Worm (Caenorhabditis elegans) whole organism, late embryonic: ENCODE results near the gene C09G9.1.

Experiments
- C08G9.2 ChIP-seq: sonication (generic microtip); optimal IDR thresholded peaks from 2 replicates; lab custom pipeline; 2016; ENCODE audit warnings: mild to moderate bottlenecking, missing genetic modification characterization, moderate library complexity, missing compliant biosample characterization
- C38D4.7 ChIP-seq: fragments of 200-800 bp; sonication (Bioruptor generic); optimal IDR thresholded peaks from 2 replicates; lab custom pipeline; 2018; ENCODE audit warnings: mild to moderate bottlenecking, missing genetic modification characterization, moderate library complexity, missing compliant biosample characterization
- K02D7.2 ChIP-seq: sonication (generic microtip); optimal IDR thresholded peaks from 2 replicates; lab custom pipeline; 2017; ENCODE audit warnings: mild to moderate bottlenecking, missing genetic modification characterization, missing compliant biosample characterization
- T23F11.4 ChIP-seq: fragments of 200-800 bp; sonication (Bioruptor generic); optimal IDR thresholded peaks from 2 replicates; lab custom pipeline; 2018; ENCODE audit warnings: mild to moderate bottlenecking, missing genetic modification characterization, missing compliant biosample characterization
- Y22D7AL.16 ChIP-seq: sonication (generic microtip); optimal IDR thresholded peaks from 2 replicates; lab custom pipeline; 2016; ENCODE audit warnings: missing genetic modification characterization, missing compliant biosample characterization
- ahr-1 ChIP-seq: sonication (generic microtip); optimal IDR thresholded peaks from 2 replicates; lab custom pipeline; 2016; ENCODE audit warnings: missing genetic modification characterization, missing compliant biosample characterization
- ama-1 ChIP-seq: fragments of 150-350 bp; optimal IDR thresholded peaks from 2 replicates; lab custom pipeline; 2014
- ceh-19 ChIP-seq: fragments of 200-800 bp; sonication (Bioruptor generic); optimal IDR thresholded peaks from 2 replicates; lab custom pipeline; 2018; ENCODE audit warnings: mild to moderate bottlenecking, missing genetic modification characterization, missing compliant biosample characterization
- ceh-22 ChIP-seq: sonication (generic microtip); optimal IDR thresholded peaks from 2 replicates; lab custom pipeline; 2017; ENCODE audit warnings: missing biosample characterization, missing genetic modification characterization
- ceh-6 ChIP-seq: fragments of 200-800 bp; sonication (Bioruptor generic); optimal IDR thresholded peaks from 2 replicates; lab custom pipeline; 2018; ENCODE audit warnings: mild to moderate bottlenecking, missing genetic modification characterization, missing compliant biosample characterization
- che-1 ChIP-seq: sonication (generic microtip); optimal IDR thresholded peaks from 2 replicates; lab custom pipeline; 2016; ENCODE audit warnings: mild to moderate bottlenecking, missing genetic modification characterization, missing compliant biosample characterization
- dmd-4 ChIP-seq: sonication (generic microtip); optimal IDR thresholded peaks from 2 replicates; lab custom pipeline; 2016; ENCODE audit warnings: borderline replicate concordance, missing genetic modification characterization, missing compliant biosample characterization
- elt-2 ChIP-seq: sonication (generic microtip); optimal IDR thresholded peaks from 2 replicates; lab custom pipeline; 2016; ENCODE audit warnings: missing genetic modification reagents, missing genetic modification characterization, missing compliant biosample characterization
- elt-4 ChIP-seq: sonication (generic microtip); optimal IDR thresholded peaks from 2 replicates; lab custom pipeline; 2016; ENCODE audit warnings: missing genetic modification characterization, missing compliant biosample characterization
- ets-4 ChIP-seq: sonication (generic microtip); optimal IDR thresholded peaks from 2 replicates; lab custom pipeline; 2016; ENCODE audit warnings: missing genetic modification characterization, missing compliant biosample characterization
- fax-1 ChIP-seq: sonication (generic microtip); optimal IDR thresholded peaks from 2 replicates; lab custom pipeline; 2016; ENCODE audit warnings: missing genotype, missing genetic modification characterization, missing compliant biosample characterization
- fkh-10 ChIP-seq: fragments of 150-350 bp; optimal IDR thresholded peaks from 2 replicates; lab custom pipeline; 2014; ENCODE audit warnings: missing biosample characterization, missing genetic modification reagents, missing genetic modification characterization
- fkh-6 ChIP-seq: sonication (generic microtip); optimal IDR thresholded peaks from 2 replicates; lab custom pipeline; 2016; ENCODE audit warnings: missing genetic modification characterization, missing compliant biosample characterization
- gmeb-2 ChIP-seq: sonication (generic microtip); optimal IDR thresholded peaks from 2 replicates; lab custom pipeline; 2016; ENCODE audit warnings: missing genetic modification characterization, inconsistent platforms, missing compliant biosample characterization
- hlh-30 ChIP-seq: sonication (generic microtip); optimal IDR thresholded peaks from 2 replicates; lab custom pipeline; 2017; ENCODE audit warnings: antibody characterized with exemption, missing genetic modification characterization, missing compliant biosample characterization; ENCODE audit not compliant: insufficient read depth
- hlh-6 ChIP-seq: sonication (generic microtip); optimal IDR thresholded peaks from 2 replicates; lab custom pipeline; 2016; ENCODE audit warnings: missing genotype, missing genetic modification characterization, missing compliant biosample characterization
- lim-6 ChIP-seq: sonication (generic microtip); optimal IDR thresholded peaks from 2 replicates; lab custom pipeline; 2016; ENCODE audit warnings: missing genetic modification characterization, missing compliant biosample characterization
- lin-11 ChIP-seq: fragments of 200-800 bp; sonication (Bioruptor generic); optimal IDR thresholded peaks from 2 replicates; lab custom pipeline; 2018; ENCODE audit warnings: mild to moderate bottlenecking, missing genetic modification characterization, missing compliant biosample characterization
- nfya-1 ChIP-seq: sonication (generic microtip); optimal IDR thresholded peaks from 2 replicates; lab custom pipeline; 2017; ENCODE audit warnings: missing genetic modification characterization, mild to moderate bottlenecking, missing compliant biosample characterization, antibody characterized with exemption, moderate library complexity
- odd-2 ChIP-seq: sonication (generic microtip); optimal IDR thresholded peaks from 2 replicates; lab custom pipeline; 2017; ENCODE audit warnings: antibody characterized with exemption, mild to moderate bottlenecking, missing genetic modification characterization, missing compliant biosample characterization
- pag-3 ChIP-seq: sonication (generic microtip); optimal IDR thresholded peaks from 2 replicates; lab custom pipeline; 2016; ENCODE audit warnings: missing compliant biosample characterization, missing genetic modification characterization, borderline replicate concordance
- pha-2 ChIP-seq: sonication (generic microtip); optimal IDR thresholded peaks from 2 replicates; lab custom pipeline; 2017; ENCODE audit warnings: mild to moderate bottlenecking, missing genetic modification characterization, missing compliant biosample characterization
- pros-1 ChIP-seq: fragments of 150-350 bp; optimal IDR thresholded peaks from 2 replicates; lab custom pipeline; 2014; ENCODE audit warnings: missing biosample characterization, missing genetic modification reagents, missing genetic modification characterization
- ref-2 ChIP-seq: sonication (generic microtip); optimal IDR thresholded peaks from 2 replicates; lab custom pipeline; 2016; ENCODE audit warnings: missing genetic modification characterization, missing compliant biosample characterization
- sdc-2 ChIP-seq: sonication (generic microtip); optimal IDR thresholded peaks from 2 replicates; lab custom pipeline; 2016; ENCODE audit warnings: missing genotype, missing genetic modification characterization, missing compliant biosample characterization
- sox-4 ChIP-seq: sonication (generic microtip); optimal IDR thresholded peaks from 2 replicates; lab custom pipeline; 2017; ENCODE audit warnings: mild to moderate bottlenecking, missing genetic modification characterization, inconsistent platforms, missing compliant biosample characterization
- syd-9 ChIP-seq: sonication (generic microtip); optimal IDR thresholded peaks from 2 replicates; lab custom pipeline; 2016; ENCODE audit warnings: mild to moderate bottlenecking, missing genetic modification characterization, moderate library complexity, missing compliant biosample characterization
- tbx-7 ChIP-seq: sonication (generic microtip); optimal IDR thresholded peaks from 2 replicates; lab custom pipeline; 2016; ENCODE audit warnings: missing genotype, missing genetic modification characterization, missing compliant biosample characterization
- ttx-3 ChIP-seq: sonication (generic microtip); optimal IDR thresholded peaks from 2 replicates; lab custom pipeline; 2016; ENCODE audit warnings: missing genetic modification reagents, missing genetic modification characterization, missing compliant biosample characterization
- unc-3 ChIP-seq, 2 experiments: fragments of 200-800 bp in 1 of 2; sonication (Bioruptor generic) in 1 of 2; sonication (generic microtip) in 1 of 2; conservative IDR thresholded peaks in 1 of 2; optimal IDR thresholded peaks in 1 of 2; 2 replicates each; pipeline versions ENCODE4 v1.3.6 to Lab custom; 2016 to 2022; ENCODE audit warnings: missing compliant biosample characterization in 2 of 2, missing genetic modification characterization in 2 of 2, missing genetic modification reagents in 1 of 2
- unc-42 ChIP-seq: sonication (generic microtip); optimal IDR thresholded peaks from 2 replicates; lab custom pipeline; 2016; ENCODE audit warnings: missing genotype, missing genetic modification characterization, missing compliant biosample characterization
- unc-55 ChIP-seq: sonication (generic microtip); optimal IDR thresholded peaks from 2 replicates; lab custom pipeline; 2017; ENCODE audit warnings: missing biosample characterization, missing genetic modification reagents, missing genetic modification characterization
- unc-86 ChIP-seq: sonication (generic microtip); optimal IDR thresholded peaks from 2 replicates; lab custom pipeline; 2016; ENCODE audit warnings: missing genetic modification characterization, missing compliant biosample characterization
- zip-5 ChIP-seq: sonication (generic microtip); optimal IDR thresholded peaks from 2 replicates; lab custom pipeline; 2016; ENCODE audit warnings: missing genetic modification characterization, missing compliant biosample characterization

C09G9.1 gene

DNA sequence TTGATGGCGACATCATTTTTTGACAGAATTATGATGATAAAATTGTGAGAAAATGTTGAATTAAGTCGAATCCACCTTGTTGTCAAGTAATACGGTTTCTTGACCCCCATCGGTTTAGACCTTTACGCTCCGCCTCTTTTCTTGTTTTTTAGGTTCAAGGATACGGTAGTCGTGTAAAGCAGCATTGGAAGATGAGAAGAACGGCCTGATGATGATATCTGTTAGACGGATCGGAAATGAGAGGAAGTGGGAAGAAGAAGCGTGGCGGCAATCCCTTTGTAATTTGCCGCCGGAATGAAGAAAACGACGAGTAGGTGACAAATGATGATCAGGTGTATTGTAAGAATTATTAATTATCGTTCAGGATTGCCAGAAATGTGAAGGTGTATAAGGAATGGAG, 14.5 kb upstream of the C09G9.1 start, which contains the start of gene npax-4:
npax-4 (minus strand) TSS at position 101 of the 400 bp plus-strand sequence.
- no peak for TF ChIP-seq che-1 (tag; lab: Kevin White, UChicago)
- TF ChIP-seq C08G9.2 (tag; lab: Kevin White, UChicago): no peak
- no peak for TF ChIP-seq unc-86 (tag; lab: Kevin White, UChicago)
- TF ChIP-seq Y22D7AL.16 (tag; lab: Kevin White, UChicago): no peak
- no peak for TF ChIP-seq nfya-1 (tag; lab: Kevin White, UChicago)
- no peak for TF ChIP-seq gmeb-2 (tag; lab: Kevin White, UChicago)
- no peak for TF ChIP-seq ama-1 (lab: Kevin White, UChicago)
- no peak for TF ChIP-seq tbx-7 (tag; lab: Kevin White, UChicago)
- TF ChIP-seq, all 69 proteins: peak for 0

DNA sequence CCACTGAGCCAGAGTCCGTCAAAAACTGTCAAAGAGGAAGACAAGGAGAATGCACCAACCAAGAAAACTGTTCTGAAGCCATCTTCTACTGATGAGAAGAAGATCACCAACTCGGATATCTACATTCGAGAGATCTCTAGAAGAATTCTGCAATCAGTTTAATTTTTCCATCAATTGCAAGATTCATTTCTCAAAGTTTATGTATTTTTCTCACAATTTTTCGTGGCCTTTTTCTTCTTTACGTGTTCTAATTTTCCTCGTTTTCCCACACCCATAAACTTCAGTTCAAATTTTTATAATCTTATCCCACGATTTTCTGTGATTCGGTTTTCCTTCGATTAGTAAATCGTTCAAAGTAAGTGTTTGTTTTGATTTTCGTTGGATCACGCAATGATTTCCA, 8.6 kb upstream of the C09G9.1 start, which contains the start of gene hdl-2:
hdl-2 (plus strand) TSS at position 301 of the 400 bp plus-strand sequence.
- TF ChIP-seq dmd-4 (no peak), ttx-3 (no peak), elt-2 (no peak), pros-1 (tag; lab: Kevin White, UChicago) (no peak), elt-4 (tag; lab: Kevin White, UChicago) (no peak), odd-2 (tag; lab: Kevin White, UChicago) (no peak), gmeb-2 (tag; lab: Kevin White, UChicago) (no peak), ceh-22 (no peak), pha-2 (tag; lab: Kevin White, UChicago) (no peak), C38D4.7 (GFP tag; lab: Kevin White, UChicago) (no peak), ets-4 (tag; lab: Kevin White, UChicago) (no peak), ceh-19 (GFP tag; lab: Kevin White, UChicago) (no peak), ceh-6 (GFP tag; lab: Kevin White, UChicago) (no peak), syd-9 (tag; lab: Kevin White, UChicago) (no peak), fax-1 (no peak), C08G9.2 (tag; lab: Kevin White, UChicago) (no peak), tbx-7 (tag; lab: Kevin White, UChicago) (no peak)

- no peak for TF ChIP-seq K02D7.2
- no peak for TF ChIP-seq pha-2 (tag; lab: Kevin White, UChicago)
- no peak for TF ChIP-seq fkh-6 (tag; lab: Kevin White, UChicago)
- TF ChIP-seq pros-1 (tag; lab: Kevin White, UChicago): no peak
- no peak for TF ChIP-seq ttx-3
- no peak for TF ChIP-seq T23F11.4
Measured at ce11 chrIV:8872958-8873357, 7.7 kb upstream of the C09G9.1 start, which contains the start of gene C09G9.3. Gene C09G9.3, minus strand, starts transcription at chrIV:8873058.

DNA sequence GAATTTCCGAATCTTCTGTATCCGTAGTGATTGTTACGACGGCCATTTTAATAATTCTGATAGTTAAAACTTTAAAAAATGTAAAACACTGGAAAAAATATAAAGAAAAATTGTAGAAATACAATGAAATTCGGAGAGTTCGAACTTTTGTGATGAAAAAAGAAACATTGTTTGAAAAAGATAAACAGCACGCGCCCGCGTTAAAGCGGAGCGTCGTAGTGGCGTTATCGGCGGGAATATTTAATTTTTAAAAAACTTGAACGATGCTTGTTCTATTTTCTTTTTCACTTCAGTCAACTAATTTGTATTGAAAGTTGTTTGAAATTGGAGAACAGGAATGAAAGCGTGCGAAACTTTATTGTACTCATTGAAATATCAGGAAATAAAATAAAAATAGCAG, 4.3 kb upstream of the C09G9.1 start, which contains the start of gene npp-23:
npp-23 (minus strand) TSS at position 56 of the 400 bp plus-strand sequence.
- TF ChIP-seq elt-2: peak; percentile 7
- TF ChIP-seq gmeb-2 (tag; lab: Kevin White, UChicago): no peak
- TF ChIP-seq hlh-30 (tag; lab: Kevin White, UChicago): no peak
- peak; percentile 13 for TF ChIP-seq nfya-1 (tag; lab: Kevin White, UChicago)

DNA sequence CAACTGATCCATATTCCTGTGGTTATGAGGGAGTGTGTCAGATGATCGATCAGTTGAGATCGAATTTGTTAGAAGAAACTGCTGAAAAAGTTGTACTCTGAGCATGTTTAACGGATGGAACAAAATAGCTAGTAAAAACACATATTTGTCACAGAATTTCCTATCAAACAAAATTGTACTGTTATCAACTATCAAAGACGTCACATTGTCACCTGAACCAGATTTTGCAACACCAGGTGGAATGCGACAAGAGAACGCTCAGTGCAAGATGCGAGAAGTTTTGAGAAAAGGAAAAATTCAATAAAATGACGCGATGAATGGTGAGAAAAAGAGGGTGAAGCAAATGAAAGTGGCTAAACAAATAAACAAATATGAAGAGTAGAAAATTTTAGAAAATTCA, 2.3 kb upstream of the C09G9.1 start:
- TF ChIP-seq Y22D7AL.16 (tag; lab: Kevin White, UChicago) (no peak), unc-42 (tag; lab: Kevin White, UChicago) (no peak), dmd-4 (no peak), che-1 (tag; lab: Kevin White, UChicago) (no peak), tbx-7 (tag; lab: Kevin White, UChicago) (no peak), zip-5 (tag; lab: Kevin White, UChicago) (no peak)

DNA sequence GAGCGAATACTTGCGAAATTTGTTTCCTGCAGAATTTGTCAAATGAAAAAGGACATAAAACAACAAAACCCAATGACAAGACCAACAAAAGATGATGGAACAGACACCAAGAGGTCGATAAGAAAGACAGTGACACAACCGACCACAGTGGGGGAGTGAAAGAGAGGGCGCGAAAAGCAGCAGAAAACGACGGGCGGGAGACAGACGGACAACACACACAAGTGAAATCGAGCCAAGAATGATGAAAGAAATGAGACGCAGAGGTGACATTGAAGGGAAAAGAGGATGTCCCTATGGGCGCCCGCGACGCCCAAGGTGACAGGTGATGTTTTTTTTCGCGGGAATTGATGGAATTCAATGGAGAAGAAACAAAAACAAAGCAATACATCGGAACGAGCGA, 807 bp upstream of the C09G9.1 start:
- TF ChIP-seq C38D4.7 (GFP tag; lab: Kevin White, UChicago): no peak
- no peak for TF ChIP-seq zip-5 (tag; lab: Kevin White, UChicago)
- TF ChIP-seq nfya-1 (tag; lab: Kevin White, UChicago): peak; percentile 5
- TF ChIP-seq elt-2: no peak
- no peak for TF ChIP-seq ceh-6 (GFP tag; lab: Kevin White, UChicago)
- no peak for TF ChIP-seq fkh-10
- no peak for TF ChIP-seq ref-2 (tag; lab: Kevin White, UChicago)
- no peak for TF ChIP-seq sdc-2
- TF ChIP-seq ahr-1 (tag; lab: Kevin White, UChicago): no peak
- no peak for TF ChIP-seq fax-1
- peak; percentile 45 for TF ChIP-seq hlh-6 (tag; lab: Kevin White, UChicago)
- TF ChIP-seq dmd-4: no peak
- no peak for TF ChIP-seq sox-4 (tag; lab: Kevin White, UChicago)
- no peak for TF ChIP-seq lim-6 (tag; lab: Kevin White, UChicago)
- TF ChIP-seq lin-11: no peak
- no peak for TF ChIP-seq syd-9 (tag; lab: Kevin White, UChicago)
- TF ChIP-seq unc-55 (GFP tag; lab: Kevin White, UChicago): peak; percentile 78
- no peak for TF ChIP-seq pag-3
- TF ChIP-seq Y22D7AL.16 (tag; lab: Kevin White, UChicago): no peak
- TF ChIP-seq unc-3 (GFP tag; conservative IDR thresholded peaks at IDR 0.05; lab: Robert Waterston, UW): no peak
- no peak for TF ChIP-seq unc-3 (tag; optimal IDR thresholded peaks at IDR 0.05; lab: Kevin White, UChicago)
- no peak for TF ChIP-seq ets-4 (tag; lab: Kevin White, UChicago)
